Worm (Caenorhabditis elegans) whole organism, mixed stage, embryonic: Measurements from ENCODE around the gene egg-2.

Source experiments
- blmp-1 ChIP-seq: fragments of 150-350 bp; optimal IDR thresholded peaks from 2 replicates; lab custom pipeline; 2014; ENCODE audit warnings: missing biosample characterization, missing genetic modification characterization
- elt-1 ChIP-seq: sonication (generic microtip); optimal IDR thresholded peaks from 2 replicates; lab custom pipeline; 2017; ENCODE audit warnings: missing genetic modification characterization, mild to moderate bottlenecking, missing compliant biosample characterization, antibody characterized with exemption, moderate library complexity, borderline replicate concordance; ENCODE audit not compliant: insufficient read depth
- lin-32 ChIP-seq: fragments of 200-800 bp; sonication (Bioruptor generic); optimal IDR thresholded peaks from 2 replicates; lab custom pipeline; 2018; ENCODE audit warnings: mild to moderate bottlenecking, missing genetic modification characterization, missing compliant biosample characterization
- mab-5 ChIP-seq: fragments of 150-350 bp; optimal IDR thresholded peaks from 2 replicates; lab custom pipeline; 2014; ENCODE audit warnings: missing biosample characterization, missing genetic modification characterization
- nhr-237 ChIP-seq: fragments of 150-350 bp; optimal IDR thresholded peaks from 2 replicates; lab custom pipeline; 2014; ENCODE audit warnings: missing biosample characterization, missing genetic modification characterization
- nhr-28 ChIP-seq: fragments of 150-350 bp; optimal IDR thresholded peaks from 2 replicates; lab custom pipeline; 2014; ENCODE audit warnings: missing biosample characterization, missing genetic modification characterization
- unc-62 ChIP-seq: fragments of 150-350 bp; optimal IDR thresholded peaks from 2 replicates; lab custom pipeline; 2014; ENCODE audit warnings: missing biosample characterization, missing genetic modification reagents, missing genetic modification characterization

DNA sequence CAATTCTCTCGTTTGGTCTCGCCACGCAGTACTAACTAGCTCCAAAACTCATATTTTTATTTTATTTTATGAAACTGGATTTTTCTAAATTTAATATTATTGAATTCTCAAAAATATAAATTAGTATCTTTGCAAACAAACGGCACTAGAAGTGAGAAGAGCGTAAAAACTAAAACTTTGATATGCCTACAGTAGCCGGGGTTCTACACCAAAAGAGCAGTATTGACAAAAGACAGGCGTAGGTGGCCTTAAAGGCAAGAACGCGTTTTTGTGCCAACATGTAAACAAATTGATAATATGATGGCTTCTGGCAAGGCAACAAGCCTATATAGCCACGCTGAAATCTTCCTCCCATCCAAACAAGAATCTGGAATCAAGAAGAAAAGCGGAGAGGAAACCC is 2.2 kb upstream of the egg-2 start, which contains the start of gene R01H2.1:
- TF ChIP-seq nhr-237 (tag; lab: Kevin White, UChicago) = no peak
- TF ChIP-seq unc-62 = no peak
- TF ChIP-seq mab-5 (tag; lab: Kevin White, UChicago) = no peak
- no peak for TF ChIP-seq nhr-28 (tag; lab: Kevin White, UChicago)
- no peak for TF ChIP-seq elt-1 (tag; lab: Kevin White, UChicago)
- TF ChIP-seq lin-32 = no peak
- no peak for TF ChIP-seq blmp-1 (tag; lab: Kevin White, UChicago)
